Fruit fly (Drosophila melanogaster) whole organism, embryonic: ENCODE results near the gene Ino80.
A peak's percentile ranks its signal among the peaks of the same experiment; 100 is the strongest.

Experiments
- CG10267 ChIP-seq: fragments of 200-800 bp; sonication (Bioruptor generic); optimal IDR thresholded peaks from 2 replicates; lab custom pipeline; 2018; ENCODE audit warnings: missing biosample characterization, mild to moderate bottlenecking, missing genetic modification characterization, moderate library complexity
- CG10979 ChIP-seq: fragments of 200-800 bp; sonication (Bioruptor generic); optimal IDR thresholded peaks from 2 replicates; lab custom pipeline; 2018; ENCODE audit warnings: missing biosample characterization, mild to moderate bottlenecking, missing genetic modification characterization, moderate library complexity
- CG12104 ChIP-seq: fragments of 200-800 bp; sonication (Bioruptor generic); optimal IDR thresholded peaks from 3 replicates; lab custom pipeline; 2016; ENCODE audit warnings: missing biosample characterization, missing genetic modification characterization
- CG12219 ChIP-seq: fragments of 200-800 bp; sonication (Bioruptor generic); optimal IDR thresholded peaks from 3 replicates; lab custom pipeline; 2018; ENCODE audit warnings: missing biosample characterization, mild to moderate bottlenecking, missing genetic modification characterization
- CG16863 ChIP-seq: fragments of 200-800 bp; sonication (Bioruptor generic); optimal IDR thresholded peaks from 3 replicates; lab custom pipeline; 2016; ENCODE audit warnings: missing biosample characterization, missing genetic modification characterization
- CG17612 ChIP-seq: fragments of 200-800 bp; sonication (Bioruptor generic); IDR thresholded peaks from 2 replicates; pipeline ENCODE4 v1.3.6; 2022; ENCODE audit warnings: missing biosample characterization, missing genetic modification characterization
- CG18262 ChIP-seq: fragments of 200-800 bp; optimal IDR thresholded peaks from 3 replicates; lab custom pipeline; 2019; ENCODE audit warnings: missing biosample characterization, mild to moderate bottlenecking, missing genetic modification characterization, moderate library complexity
- CG2199 ChIP-seq: fragments of 200-800 bp; sonication (Bioruptor generic); IDR thresholded peaks from 3 replicates; pipeline ENCODE4 v1.3.6; 2022; ENCODE audit warnings: missing biosample characterization, missing genetic modification characterization
- CG2712 ChIP-seq: fragments of 200-800 bp; optimal IDR thresholded peaks from 3 replicates; lab custom pipeline; 2019; ENCODE audit warnings: missing biosample characterization, mild to moderate bottlenecking, missing genetic modification characterization, moderate library complexity
- CG30020 ChIP-seq: fragments of 200-800 bp; optimal IDR thresholded peaks from 2 replicates; lab custom pipeline; 2019; ENCODE audit warnings: missing biosample characterization, mild to moderate bottlenecking, missing genetic modification characterization, moderate library complexity
- CG4424 ChIP-seq: fragments of 200-800 bp; sonication (Bioruptor generic); optimal IDR thresholded peaks from 3 replicates; lab custom pipeline; 2016; ENCODE audit warnings: missing biosample characterization, missing genetic modification characterization
- CG6813 ChIP-seq: fragments of 200-800 bp; sonication (Bioruptor generic); optimal IDR thresholded peaks from 2 replicates; lab custom pipeline; 2017; ENCODE audit warnings: missing biosample characterization, missing genetic modification characterization, mild to moderate bottlenecking, moderate library complexity, missing genetic modification reagents
- CG7357 ChIP-seq: fragments of 200-800 bp; sonication (Bioruptor generic); IDR thresholded peaks from 3 replicates; pipeline ENCODE4 v1.3.6; 2022; ENCODE audit warnings: missing biosample characterization, missing genetic modification characterization
- CG8290 ChIP-seq, 3 experiments: fragments of 200-800 bp; sonication (Bioruptor generic); optimal IDR thresholded peaks; 2 replicates each; lab custom pipeline; 2016 to 2019; ENCODE audit warnings: missing biosample characterization in 3 of 3, missing genetic modification characterization in 3 of 3, mild to moderate bottlenecking in 2 of 3, moderate library complexity in 1 of 3
- CG8478 ChIP-seq: fragments of >200 bp; optimal IDR thresholded peaks from 2 replicates; lab custom pipeline; 2018
- CG9215 ChIP-seq: fragments of 200-800 bp; sonication (Bioruptor generic); IDR thresholded peaks from 2 replicates; pipeline ENCODE4 v1.3.6; 2022; ENCODE audit warnings: missing biosample characterization, missing genetic modification characterization
- CG9609 ChIP-seq: fragments of 200-800 bp; sonication (Bioruptor generic); optimal IDR thresholded peaks from 3 replicates; lab custom pipeline; 2016; ENCODE audit warnings: missing biosample characterization, missing genetic modification characterization
- Dp ChIP-seq: fragments of 200-800 bp; sonication (Bioruptor generic); optimal IDR thresholded peaks from 2 replicates; lab custom pipeline; 2018; ENCODE audit warnings: missing biosample characterization, mild to moderate bottlenecking, missing genetic modification characterization, moderate library complexity
- Elba2 ChIP-seq: fragments of 200-800 bp; sonication (Bioruptor generic); optimal IDR thresholded peaks from 3 replicates; lab custom pipeline; 2016; ENCODE audit warnings: missing biosample characterization, missing genetic modification characterization
- Ets97D ChIP-seq: fragments of 200-800 bp; sonication (Bioruptor generic); optimal IDR thresholded peaks from 3 replicates; lab custom pipeline; 2016; ENCODE audit warnings: missing biosample characterization, missing genetic modification characterization
- Fer2 ChIP-seq: fragments of 200-800 bp; sonication (Bioruptor generic); optimal IDR thresholded peaks from 2 replicates; lab custom pipeline; 2018; ENCODE audit warnings: missing biosample characterization, mild to moderate bottlenecking, missing genetic modification characterization, moderate library complexity
- Mes4 ChIP-seq: fragments of 200-800 bp; sonication (Bioruptor generic); optimal IDR thresholded peaks from 2 replicates; lab custom pipeline; 2016; ENCODE audit warnings: missing biosample characterization, missing genetic modification characterization
- Nf-YB ChIP-seq: fragments of 200-800 bp; sonication (Bioruptor generic); optimal IDR thresholded peaks from 3 replicates; lab custom pipeline; 2019; ENCODE audit warnings: missing biosample characterization, mild to moderate bottlenecking, missing genetic modification characterization, moderate library complexity
- NfI ChIP-seq: fragments of 200-800 bp; sonication (Bioruptor generic); optimal IDR thresholded peaks from 3 replicates; lab custom pipeline; 2018; ENCODE audit warnings: missing biosample characterization, mild to moderate bottlenecking, missing genetic modification characterization, moderate library complexity
- Pdp1 ChIP-seq, 2 experiments: fragments of 200-800 bp; sonication (Bioruptor generic); optimal IDR thresholded peaks; 3 replicates each; lab custom pipeline; 2016; ENCODE audit warnings: missing biosample characterization in 2 of 2, missing genetic modification characterization in 2 of 2, mild to moderate bottlenecking in 1 of 2, moderate library complexity in 1 of 2
- Ptx1 ChIP-seq: fragments of 200-800 bp; sonication (Bioruptor generic); IDR thresholded peaks from 2 replicates; pipeline ENCODE4 v1.3.6; 2022; ENCODE audit warnings: missing biosample characterization, missing genetic modification characterization
- Taf1 ChIP-seq: fragments of 200-800 bp; sonication (Bioruptor generic); IDR thresholded peaks from 2 replicates; pipeline ENCODE4 v1.3.6; 2022; ENCODE audit warnings: missing biosample characterization, missing genetic modification characterization
- abd-A ChIP-seq: fragments of 200-800 bp; sonication (Bioruptor generic); optimal IDR thresholded peaks from 3 replicates; lab custom pipeline; 2019; ENCODE audit warnings: missing biosample characterization, mild to moderate bottlenecking, missing genetic modification characterization, moderate library complexity
- chif ChIP-seq, 2 experiments: fragments of 200-800 bp; sonication (Bioruptor generic); optimal IDR thresholded peaks; 3 replicates each; lab custom pipeline; 2016; ENCODE audit warnings: missing biosample characterization in 2 of 2, missing genetic modification characterization in 2 of 2
- dimm ChIP-seq: fragments of 200-800 bp; sonication (Bioruptor generic); IDR thresholded peaks from 2 replicates; pipeline ENCODE4 v1.3.6; 2022; ENCODE audit warnings: missing biosample characterization, missing genetic modification characterization
- gem ChIP-seq: fragments of 200-800 bp; sonication (Bioruptor generic); optimal IDR thresholded peaks from 2 replicates; lab custom pipeline; 2019; ENCODE audit warnings: missing biosample characterization, mild to moderate bottlenecking, missing genetic modification characterization, moderate library complexity
- lmd ChIP-seq: fragments of 200-800 bp; sonication (Bioruptor generic); IDR thresholded peaks from 2 replicates; pipeline ENCODE4 v1.3.6; 2022; ENCODE audit warnings: missing biosample characterization, missing genetic modification characterization
- lola ChIP-seq, 3 experiments: fragments of >200 bp in 2 of 3; fragments of 200-800 bp in 1 of 3; sonication (Bioruptor generic) in 1 of 3; optimal IDR thresholded peaks; 2 replicates each; lab custom pipeline; 2017 to 2019; ENCODE audit warnings: missing biosample characterization in 3 of 3, missing genetic modification characterization in 3 of 3, mild to moderate bottlenecking in 1 of 3, moderate library complexity in 1 of 3
- mam ChIP-seq: fragments of 200-800 bp; sonication (Bioruptor generic); optimal IDR thresholded peaks from 3 replicates; lab custom pipeline; 2016; ENCODE audit warnings: missing biosample characterization, missing genetic modification characterization
- onecut ChIP-seq: fragments of 200-800 bp; sonication (Bioruptor generic); IDR thresholded peaks from 2 replicates; pipeline ENCODE4 v1.3.6; 2022; ENCODE audit warnings: missing biosample characterization, missing genetic modification characterization
- phol ChIP-seq: fragments of 200-800 bp; sonication (Bioruptor generic); optimal IDR thresholded peaks from 3 replicates; lab custom pipeline; 2018; ENCODE audit warnings: missing biosample characterization, mild to moderate bottlenecking, missing genetic modification characterization, moderate library complexity
- psq ChIP-seq: fragments of 200-800 bp; sonication (Bioruptor generic); optimal IDR thresholded peaks from 2 replicates; lab custom pipeline; 2017; ENCODE audit warnings: missing biosample characterization, missing genetic modification characterization
- row ChIP-seq: fragments of 200-800 bp; sonication (Bioruptor generic); IDR thresholded peaks from 3 replicates; pipeline ENCODE4 v1.3.6; 2022; ENCODE audit warnings: missing biosample characterization, missing genetic modification characterization
- sens-2 ChIP-seq: fragments of 200-800 bp; sonication (Bioruptor generic); IDR thresholded peaks from 2 replicates; pipeline ENCODE4 v1.3.6; 2022; ENCODE audit warnings: missing biosample characterization, missing genetic modification characterization
- stc ChIP-seq: fragments of 200-800 bp; sonication (Bioruptor generic); IDR thresholded peaks from 2 replicates; pipeline ENCODE4 v1.3.6; 2022; ENCODE audit warnings: missing biosample characterization, missing genetic modification characterization
- trem ChIP-seq: fragments of 200-800 bp; optimal IDR thresholded peaks from 3 replicates; lab custom pipeline; 2019; ENCODE audit warnings: missing biosample characterization, mild to moderate bottlenecking, missing genetic modification characterization, moderate library complexity
- tx ChIP-seq: fragments of 200-800 bp; sonication (Bioruptor generic); optimal IDR thresholded peaks from 2 replicates; lab custom pipeline; 2016; ENCODE audit warnings: missing biosample characterization, missing genetic modification characterization
- vnd ChIP-seq: fragments of 200-800 bp; sonication (Bioruptor generic); IDR thresholded peaks from 3 replicates; pipeline ENCODE4 v1.3.6; 2022; ENCODE audit warnings: missing biosample characterization, missing genetic modification characterization; ENCODE audit not compliant: partially characterized antibody

Ino80 gene

DNA sequence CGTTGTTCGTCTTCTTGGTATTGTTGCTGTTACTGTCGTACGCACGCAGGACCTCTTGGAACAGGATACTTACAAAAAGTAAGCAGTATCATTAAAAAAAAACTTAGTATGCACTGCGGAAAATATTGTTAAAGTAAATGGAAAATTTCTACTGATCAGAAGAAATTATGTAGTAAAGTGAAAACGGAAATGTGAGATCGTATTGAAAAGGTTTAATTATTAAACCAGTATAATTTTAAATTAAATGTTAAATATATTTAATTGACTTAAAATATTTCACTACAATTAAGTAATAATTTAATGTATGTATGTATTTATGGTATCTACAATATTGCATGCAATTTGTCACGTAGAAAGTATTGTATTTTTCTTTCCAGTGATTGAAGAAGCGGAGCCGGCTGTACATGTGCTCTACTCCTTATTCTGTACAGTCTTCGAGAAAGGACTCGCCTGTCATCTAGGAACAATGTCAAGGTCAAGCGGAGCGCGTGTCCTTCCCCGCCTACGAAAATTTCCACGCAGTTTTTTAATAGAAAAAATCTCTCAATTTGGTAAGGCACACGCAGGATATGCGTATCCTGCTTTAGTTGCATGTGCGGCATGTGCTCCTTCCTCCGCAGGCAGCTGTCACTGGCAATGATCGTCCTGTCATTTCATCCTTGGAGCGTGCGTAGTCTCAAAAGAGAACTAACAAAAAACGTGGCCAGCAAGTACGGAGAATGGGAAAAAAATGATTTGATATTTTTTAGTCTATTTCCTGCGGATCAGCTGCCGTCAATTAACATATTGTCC lies 59.2 kb downstream of the Ino80 start (continued):
- TF ChIP-seq CG10267 (tag; lab: Kevin White, UChicago) (peak; percentile 47), CG8478 (lab: Kevin White, UChicago) (no peak), CG9215 (GFP tag; lab: Robert Waterston, UW) (no peak), CG2712 (tag; lab: Kevin White, UChicago) (peak; percentile 59), stc (no peak), Elba2 (GFP tag; lab: Kevin White, UChicago) (peak; percentile 7), dimm (GFP tag; lab: Robert Waterston, UW) (no peak), CG10979 (tag; lab: Kevin White, UChicago) (peak; percentile 49), abd-A (no peak), CG12219 (GFP tag; lab: Kevin White, UChicago) (no peak), lola (GFP tag; optimal IDR thresholded peaks at IDR 0.05; lab: Kevin White, UChicago) (peak in 1 of 3 experiments; percentile 53), gem (tag; lab: Kevin White, UChicago) (peak; percentile 34), CG12104 (GFP tag; lab: Kevin White, UChicago) (no peak), trem (tag; lab: Kevin White, UChicago) (peak; percentile 18), NfI (GFP tag; lab: Kevin White, UChicago) (no peak), CG16863 (GFP tag; lab: Kevin White, UChicago) (no peak), psq (no peak), vnd (GFP tag; lab: Robert Waterston, UW) (no peak), CG8290 (GFP tag; optimal IDR thresholded peaks at IDR 0.05; lab: Kevin White, UChicago) (no peak), CG8290 (tag; optimal IDR thresholded peaks at IDR 0.05; lab: Kevin White, UChicago) (no peak), Pdp1 (GFP tag; optimal IDR thresholded peaks at IDR 0.05; lab: Kevin White, UChicago) (no peak), sens-2 (GFP tag; lab: Robert Waterston, UW) (no peak), phol (tag; lab: Kevin White, UChicago) (peak; percentile 12), Dp (GFP tag; lab: Kevin White, UChicago) (no peak), Ptx1 (GFP tag; lab: Robert Waterston, UW) (no peak), CG4424 (GFP tag; lab: Kevin White, UChicago) (no peak), CG18262 (tag; lab: Kevin White, UChicago) (peak; percentile 72), mam (GFP tag; lab: Kevin White, UChicago) (no peak), Fer2 (tag; lab: Kevin White, UChicago) (no peak), row (GFP tag; lab: Robert Waterston, UW) (no peak), lmd (GFP tag; lab: Robert Waterston, UW) (no peak), Taf1 (GFP tag; lab: Robert Waterston, UW) (no peak), CG30020 (no peak), Mes4 (no peak), CG2199 (GFP tag; lab: Robert Waterston, UW) (no peak), CG9609 (no peak), CG17612 (GFP tag; lab: Robert Waterston, UW) (no peak), Nf-YB (GFP tag; lab: Kevin White, UChicago) (no peak), onecut (no peak), Ets97D (no peak), chif (GFP tag; optimal IDR thresholded peaks at IDR 0.05; lab: Kevin White, UChicago) (no peak), tx (no peak), CG7357 (no peak), CG6813 (GFP tag; lab: Kevin White, UChicago) (no peak)
